Worm (Caenorhabditis elegans) whole organism, early embryonic: ENCODE results near the gene mec-2.

Source experiments
- B0310.2 ChIP-seq: sonication (generic microtip); optimal IDR thresholded peaks from 2 replicates; lab custom pipeline; 2016; ENCODE audit warnings: mild to moderate bottlenecking, missing genetic modification characterization, missing compliant biosample characterization
- F13C5.2 ChIP-seq: sonication (generic microtip); optimal IDR thresholded peaks from 2 replicates; lab custom pipeline; 2017; ENCODE audit warnings: mild to moderate bottlenecking, missing genetic modification characterization, inconsistent platforms, missing compliant biosample characterization
- aly-1 ChIP-seq: sonication (generic microtip); optimal IDR thresholded peaks from 2 replicates; lab custom pipeline; 2016; ENCODE audit warnings: missing genetic modification characterization, missing compliant biosample characterization
- ama-1 ChIP-seq: fragments of 150-350 bp; optimal IDR thresholded peaks from 2 replicates; lab custom pipeline; 2014
- ceh-13 ChIP-seq: fragments of 200-800 bp; sonication (Bioruptor generic); optimal IDR thresholded peaks from 2 replicates; lab custom pipeline; 2018; ENCODE audit warnings: mild to moderate bottlenecking, missing genetic modification characterization, missing compliant biosample characterization
- ceh-36 ChIP-seq: sonication (generic microtip); optimal IDR thresholded peaks from 2 replicates; lab custom pipeline; 2016; ENCODE audit warnings: missing genetic modification characterization, inconsistent platforms, missing compliant biosample characterization
- ets-7 ChIP-seq: sonication (generic microtip); optimal IDR thresholded peaks from 2 replicates; lab custom pipeline; 2016; ENCODE audit warnings: missing genotype, missing genetic modification characterization, missing compliant biosample characterization
- flt-1 ChIP-seq: fragments of 200-800 bp; sonication (Bioruptor generic); IDR thresholded peaks from 2 replicates; pipeline ENCODE4 v1.3.6; 2022; ENCODE audit warnings: missing genetic modification characterization, missing compliant biosample characterization
- hmbx-1 ChIP-seq: sonication (generic microtip); optimal IDR thresholded peaks from 2 replicates; lab custom pipeline; 2016; ENCODE audit warnings: mild to moderate bottlenecking, missing genetic modification characterization, missing compliant biosample characterization
- hmg-4 ChIP-seq: fragments of 200-800 bp; sonication (Bioruptor generic); optimal IDR thresholded peaks from 2 replicates; lab custom pipeline; 2018; ENCODE audit warnings: mild to moderate bottlenecking, missing genetic modification characterization, missing compliant biosample characterization
- hnd-1 ChIP-seq: sonication (generic microtip); optimal IDR thresholded peaks from 2 replicates; lab custom pipeline; 2016; ENCODE audit warnings: missing genetic modification characterization, missing compliant biosample characterization
- pes-1 ChIP-seq: fragments of 200-800 bp; sonication (Bioruptor generic); IDR thresholded peaks from 2 replicates; pipeline ENCODE4 v1.3.6; 2022; ENCODE audit warnings: missing genetic modification reagents, missing genetic modification characterization, missing compliant biosample characterization
- scrt-1 ChIP-seq: fragments of 200-800 bp; sonication (Bioruptor generic); IDR thresholded peaks from 2 replicates; pipeline ENCODE4 v1.3.6; 2022; ENCODE audit warnings: missing genetic modification characterization, missing compliant biosample characterization
- sea-1 ChIP-seq: fragments of 200-800 bp; sonication (Bioruptor generic); conservative IDR thresholded peaks from 2 replicates; pipeline ENCODE4 v1.3.6; 2022; ENCODE audit warnings: missing genetic modification characterization, missing compliant biosample characterization
- tbx-11 ChIP-seq: fragments of 200-800 bp; sonication (Bioruptor generic); IDR thresholded peaks from 2 replicates; pipeline ENCODE4 v1.3.6; 2022; ENCODE audit warnings: missing genetic modification characterization, missing compliant biosample characterization
- tbx-37 ChIP-seq: fragments of 200-800 bp; sonication (Bioruptor generic); conservative IDR thresholded peaks from 2 replicates; pipeline ENCODE4 v1.3.6; 2022; ENCODE audit warnings: missing genetic modification reagents, missing genetic modification characterization, missing compliant biosample characterization
- tra-4 ChIP-seq: sonication (generic microtip); optimal IDR thresholded peaks from 2 replicates; lab custom pipeline; 2017; ENCODE audit warnings: missing genetic modification characterization, missing compliant biosample characterization

Gene mec-2

ce11 chrX:5616000-5616399 is 48.4 kb downstream of the mec-2 start:
- no peak for TF ChIP-seq flt-1 (GFP tag; lab: Robert Waterston, UW)
- no peak for TF ChIP-seq tra-4
- TF ChIP-seq ets-7 (tag; lab: Kevin White, UChicago): no peak
- no peak for TF ChIP-seq hmg-4 (GFP tag; lab: Kevin White, UChicago)
- TF ChIP-seq pes-1 (GFP tag; lab: Robert Waterston, UW): no peak
- TF ChIP-seq sea-1 (GFP tag; lab: Robert Waterston, UW): no peak
- no peak for TF ChIP-seq ama-1
- TF ChIP-seq B0310.2 (tag; lab: Kevin White, UChicago): no peak

- TF ChIP-seq ets-7 (tag; lab: Kevin White, UChicago): no peak
- TF ChIP-seq aly-1 (tag; lab: Kevin White, UChicago): no peak
- TF ChIP-seq hnd-1: no peak
- TF ChIP-seq F13C5.2 (tag; lab: Kevin White, UChicago): no peak
- TF ChIP-seq hmbx-1 (tag; lab: Kevin White, UChicago): no peak
- TF ChIP-seq tbx-37 (GFP tag; lab: Robert Waterston, UW): no peak
- no peak for TF ChIP-seq ama-1
- TF ChIP-seq ceh-13: no peak
- no peak for TF ChIP-seq hmg-4 (GFP tag; lab: Kevin White, UChicago)
- TF ChIP-seq tra-4: no peak
- TF ChIP-seq sea-1 (GFP tag; lab: Robert Waterston, UW): no peak
These were observed 54.2 kb downstream of the mec-2 start for ce11 chrX:5621793-5622192.

- TF ChIP-seq ceh-13: no peak
- no peak for TF ChIP-seq pes-1 (GFP tag; lab: Robert Waterston, UW)
- TF ChIP-seq sea-1 (GFP tag; lab: Robert Waterston, UW): no peak
- TF ChIP-seq tra-4: no peak
- TF ChIP-seq hmbx-1 (tag; lab: Kevin White, UChicago): no peak
These were observed 61.0 kb downstream of the mec-2 start for ce11 chrX:5628432-5628977.

ce11 chrX:5629941-5630340 is 62.4 kb downstream of the mec-2 start, which contains the start of gene argn-1:
Gene argn-1 (plus strand): TSS chrX:5630023.
- TF ChIP-seq tra-4 (no peak), hnd-1 (no peak), sea-1 (GFP tag; lab: Robert Waterston, UW) (no peak), scrt-1 (GFP tag; lab: Robert Waterston, UW) (no peak)

DNA sequence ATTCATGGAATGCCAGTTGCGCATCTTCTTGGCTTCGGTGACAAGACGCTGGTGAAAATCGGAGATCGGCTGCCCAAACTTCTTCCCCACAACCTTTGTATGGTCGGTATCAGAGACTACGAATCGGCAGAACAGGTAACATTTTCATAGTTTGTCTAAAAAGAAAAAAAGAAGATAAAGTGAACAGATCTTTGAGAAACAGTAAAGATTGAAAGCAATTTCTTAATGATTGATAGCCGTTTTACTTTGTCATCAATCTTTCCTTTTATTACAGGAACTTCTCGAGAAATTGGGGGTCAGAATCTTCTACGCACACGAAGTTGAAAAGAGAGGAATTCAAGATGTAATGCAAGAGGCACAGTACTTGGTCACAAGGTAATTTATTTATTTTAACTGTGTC is 63.5 kb downstream of the mec-2 start:
- TF ChIP-seq B0310.2 (tag; lab: Kevin White, UChicago) (no peak), flt-1 (GFP tag; lab: Robert Waterston, UW) (no peak), scrt-1 (GFP tag; lab: Robert Waterston, UW) (no peak), ceh-13 (no peak), hmg-4 (GFP tag; lab: Kevin White, UChicago) (no peak), hnd-1 (no peak), ceh-36 (tag; lab: Kevin White, UChicago) (no peak), tra-4 (no peak), tbx-37 (GFP tag; lab: Robert Waterston, UW) (no peak), pes-1 (GFP tag; lab: Robert Waterston, UW) (no peak), hmbx-1 (tag; lab: Kevin White, UChicago) (no peak), tbx-11 (no peak), ama-1 (no peak), aly-1 (tag; lab: Kevin White, UChicago) (no peak), ets-7 (tag; lab: Kevin White, UChicago) (no peak)

DNA sequence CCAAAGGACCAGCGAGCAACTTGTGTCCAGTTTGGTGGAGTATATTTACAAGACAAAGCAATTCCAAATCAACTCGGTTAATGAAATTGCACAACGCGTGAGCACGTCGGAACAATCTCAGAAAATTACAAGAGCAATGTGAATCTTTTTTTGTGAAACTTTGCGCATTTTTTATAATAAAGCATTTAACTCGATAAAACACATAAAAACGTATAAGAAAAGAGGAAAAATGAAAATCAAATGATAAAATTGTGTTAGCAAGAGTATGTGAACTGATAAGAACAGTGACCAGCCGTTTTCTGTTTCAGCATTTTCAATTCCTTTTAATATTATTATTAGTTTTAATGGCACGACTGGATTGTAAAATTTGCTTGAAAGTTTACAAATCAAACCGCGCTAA is 64.1 kb downstream of the mec-2 start, which contains the start of gene T22B7.8:
T22B7.8 (plus strand) TSS at position 301 of the 400 bp plus-strand sequence.
- TF ChIP-seq scrt-1 (GFP tag; lab: Robert Waterston, UW) (no peak), tbx-37 (GFP tag; lab: Robert Waterston, UW) (no peak), tbx-11 (no peak), ceh-36 (tag; lab: Kevin White, UChicago) (no peak), tra-4 (no peak), pes-1 (GFP tag; lab: Robert Waterston, UW) (no peak), hnd-1 (no peak), B0310.2 (tag; lab: Kevin White, UChicago) (no peak), ets-7 (tag; lab: Kevin White, UChicago) (no peak), F13C5.2 (tag; lab: Kevin White, UChicago) (no peak), ama-1 (no peak), sea-1 (GFP tag; lab: Robert Waterston, UW) (no peak), flt-1 (GFP tag; lab: Robert Waterston, UW) (no peak)

- TF ChIP-seq hmbx-1 (tag; lab: Kevin White, UChicago) (no peak), tbx-11 (no peak), pes-1 (GFP tag; lab: Robert Waterston, UW) (no peak), tbx-37 (GFP tag; lab: Robert Waterston, UW) (no peak), B0310.2 (tag; lab: Kevin White, UChicago) (no peak), hnd-1 (no peak), ets-7 (tag; lab: Kevin White, UChicago) (no peak), hmg-4 (GFP tag; lab: Kevin White, UChicago) (no peak), flt-1 (GFP tag; lab: Robert Waterston, UW) (no peak)
These were observed 72.0 kb downstream of the mec-2 start for ce11 chrX:5639562-5639961.
